Worm (Caenorhabditis elegans) whole organism, L4 larva: Measurements from ENCODE around the gene srt-16.
A peak's percentile ranks its signal among the peaks of the same experiment; 100 is the strongest.
"Not testable (repeated sequence)": the region's sequence is repeated elsewhere in the genome, so short reads cannot be mapped to it uniquely, and the experiment has no call there.

Experiments
- F49E8.2 ChIP-seq: sonication (generic microtip); optimal IDR thresholded peaks from 2 replicates; lab custom pipeline; 2016; ENCODE audit warnings: missing compliant biosample characterization, mild to moderate bottlenecking, missing genetic modification characterization, borderline replicate concordance
- T26A8.4 ChIP-seq: fragments of 200-800 bp; sonication (Bioruptor generic); IDR thresholded peaks from 2 replicates; pipeline ENCODE4 v1.3.6; 2022; ENCODE audit warnings: missing genetic modification characterization, missing compliant biosample characterization
- Y105C5A.15 ChIP-seq: fragments of 200-800 bp; sonication (Bioruptor generic); IDR thresholded peaks from 2 replicates; pipeline ENCODE4 v1.3.6; 2022; ENCODE audit warnings: missing genetic modification characterization, missing compliant biosample characterization
- Y48G9A.11 ChIP-seq: fragments of 200-800 bp; sonication (Bioruptor generic); IDR thresholded peaks from 2 replicates; pipeline ENCODE4 v1.3.6; 2022; ENCODE audit warnings: missing genetic modification reagents, missing genetic modification characterization, missing compliant biosample characterization
- ZK337.2 ChIP-seq: fragments of 200-800 bp; sonication (Bioruptor generic); IDR thresholded peaks from 2 replicates; pipeline ENCODE4 v1.3.6; 2022; ENCODE audit warnings: missing genetic modification reagents, missing genetic modification characterization, missing compliant biosample characterization
- aha-1 ChIP-seq: fragments of 150-350 bp; peaks from one replicate; lab custom pipeline; 2014; ENCODE audit warnings: missing biosample characterization, missing genetic modification characterization
- arid-1 ChIP-seq: fragments of 200-800 bp; sonication (Bioruptor generic); conservative IDR thresholded peaks from 2 replicates; pipeline ENCODE4 v1.3.6; 2022; ENCODE audit warnings: missing genetic modification reagents, missing genetic modification characterization, missing compliant biosample characterization
- ceh-20 ChIP-seq: fragments of 200-800 bp; sonication (Bioruptor generic); IDR thresholded peaks from 2 replicates; pipeline ENCODE4 v1.3.6; 2022; ENCODE audit warnings: missing genetic modification reagents, missing genetic modification characterization, missing compliant biosample characterization
- ceh-44 ChIP-seq: fragments of 200-800 bp; sonication (Bioruptor generic); IDR thresholded peaks from 2 replicates; pipeline ENCODE4 v1.3.6; 2022; ENCODE audit warnings: missing genetic modification reagents, missing genetic modification characterization, missing compliant biosample characterization
- ces-1 ChIP-seq: fragments of 150-350 bp; sonication (generic microtip); optimal IDR thresholded peaks from 4 replicates; lab custom pipeline; 2014; ENCODE audit warnings: missing biosample characterization, missing genetic modification reagents, missing genetic modification characterization
- daf-16 ChIP-seq, 3 experiments: sonication (generic microtip); optimal IDR thresholded peaks; 2 replicates each; lab custom pipeline; 2016 to 2017; ENCODE audit warnings: missing genetic modification characterization in 3 of 3, missing genetic modification reagents in 3 of 3, mild to moderate bottlenecking in 2 of 3, missing compliant biosample characterization in 2 of 3, missing biosample characterization in 1 of 3, moderate library complexity in 1 of 3
- dmd-9 ChIP-seq: fragments of 200-800 bp; sonication (Bioruptor generic); IDR thresholded peaks from 2 replicates; pipeline ENCODE4 v1.3.6; 2022; ENCODE audit warnings: missing genetic modification reagents, missing genetic modification characterization, missing compliant biosample characterization
- duxl-1 ChIP-seq: sonication (generic microtip); optimal IDR thresholded peaks from 2 replicates; lab custom pipeline; 2016; ENCODE audit warnings: mild to moderate bottlenecking, missing genetic modification characterization, moderate library complexity, missing compliant biosample characterization; ENCODE audit not compliant: poor library complexity
- egl-27 ChIP-seq: sonication (generic microtip); optimal IDR thresholded peaks from 3 replicates; lab custom pipeline; 2017; ENCODE audit warnings: missing biosample characterization, missing genetic modification reagents, missing genetic modification characterization
- fkh-10 ChIP-seq: fragments of 150-350 bp; optimal IDR thresholded peaks from 2 replicates; lab custom pipeline; 2014; ENCODE audit warnings: missing biosample characterization, missing genetic modification reagents, missing genetic modification characterization
- hlh-30 ChIP-seq: sonication (generic microtip); optimal IDR thresholded peaks from 2 replicates; lab custom pipeline; 2017; ENCODE audit warnings: antibody characterized with exemption, mild to moderate bottlenecking, missing genetic modification characterization, missing compliant biosample characterization; ENCODE audit not compliant: insufficient read depth
- hmg-1.1 ChIP-seq: fragments of 200-800 bp; sonication (Bioruptor generic); IDR thresholded peaks from 2 replicates; pipeline ENCODE4 v1.3.6; 2022; ENCODE audit warnings: missing genetic modification reagents, missing genetic modification characterization, missing compliant biosample characterization
- jun-1 ChIP-seq: fragments of 150-350 bp; optimal IDR thresholded peaks from 2 replicates; lab custom pipeline; 2014; ENCODE audit warnings: missing biosample characterization, missing genetic modification reagents, missing genetic modification characterization
- lin-1 ChIP-seq: fragments of 200-800 bp; sonication (Bioruptor generic); IDR thresholded peaks from 2 replicates; pipeline ENCODE4 v1.3.6; 2022; ENCODE audit warnings: missing genetic modification reagents, missing genetic modification characterization, missing compliant biosample characterization
- lin-38 ChIP-seq: fragments of 200-800 bp; sonication (Bioruptor generic); IDR thresholded peaks from 2 replicates; pipeline ENCODE4 v1.3.6; 2022; ENCODE audit warnings: missing genetic modification reagents, missing genetic modification characterization, missing compliant biosample characterization
- lir-3 ChIP-seq: sonication (generic microtip); optimal IDR thresholded peaks from 2 replicates; lab custom pipeline; 2016; ENCODE audit warnings: mild to moderate bottlenecking, missing genetic modification characterization, missing compliant biosample characterization
- mdl-1 ChIP-seq, 2 experiments: fragments of 150-350 bp in 1 of 2; sonication (generic microtip) in 1 of 2; optimal IDR thresholded peaks; 2 replicates each; lab custom pipeline; 2014 to 2017; ENCODE audit warnings: missing biosample characterization in 2 of 2, missing genetic modification characterization in 2 of 2
- mes-2 ChIP-seq: sonication (generic microtip); optimal IDR thresholded peaks from 2 replicates; lab custom pipeline; 2016; ENCODE audit warnings: missing genotype, mild to moderate bottlenecking, missing genetic modification characterization, missing compliant biosample characterization; ENCODE audit not compliant: poor library complexity, severe bottlenecking
- nhr-102 ChIP-seq: sonication (generic microtip); optimal IDR thresholded peaks from 2 replicates; lab custom pipeline; 2016; ENCODE audit warnings: mild to moderate bottlenecking, missing genetic modification characterization, moderate library complexity, missing compliant biosample characterization
- nhr-28 ChIP-seq: fragments of 150-350 bp; optimal IDR thresholded peaks from 2 replicates; lab custom pipeline; 2014; ENCODE audit warnings: missing biosample characterization, missing genetic modification characterization
- nhr-48 ChIP-seq: sonication (generic microtip); optimal IDR thresholded peaks from 2 replicates; lab custom pipeline; 2016; ENCODE audit warnings: mild to moderate bottlenecking, missing genetic modification characterization, missing compliant biosample characterization
- pqm-1 ChIP-seq: sonication (generic microtip); optimal IDR thresholded peaks from 2 replicates; lab custom pipeline; 2017; ENCODE audit warnings: missing biosample characterization, missing genetic modification characterization
- set-16 ChIP-seq: fragments of 200-800 bp; sonication (Bioruptor generic); IDR thresholded peaks from 2 replicates; pipeline ENCODE4 v1.3.6; 2022; ENCODE audit warnings: missing genetic modification reagents, missing genetic modification characterization, missing compliant biosample characterization
- skn-1 ChIP-seq: fragments of 150-350 bp; optimal IDR thresholded peaks from 2 replicates; lab custom pipeline; 2014; ENCODE audit warnings: missing biosample characterization, missing genetic modification characterization
- spr-3 ChIP-seq: fragments of 200-800 bp; sonication (Bioruptor generic); optimal IDR thresholded peaks from 2 replicates; lab custom pipeline; 2018; ENCODE audit warnings: mild to moderate bottlenecking, missing genetic modification characterization, missing compliant biosample characterization
- tra-1 ChIP-seq: fragments of 200-800 bp; sonication (Bioruptor generic); IDR thresholded peaks from 2 replicates; pipeline ENCODE4 v1.3.6; 2022; ENCODE audit warnings: missing genetic modification reagents, missing genetic modification characterization, missing compliant biosample characterization
- zfp-2 ChIP-seq: sonication (generic microtip); optimal IDR thresholded peaks from 2 replicates; lab custom pipeline; 2016; ENCODE audit warnings: mild to moderate bottlenecking, missing genetic modification characterization, missing compliant biosample characterization
- zip-2 ChIP-seq: fragments of 150-350 bp; optimal IDR thresholded peaks from 2 replicates; lab custom pipeline; 2014; ENCODE audit warnings: missing biosample characterization, missing genetic modification characterization

Gene srt-16

DNA sequence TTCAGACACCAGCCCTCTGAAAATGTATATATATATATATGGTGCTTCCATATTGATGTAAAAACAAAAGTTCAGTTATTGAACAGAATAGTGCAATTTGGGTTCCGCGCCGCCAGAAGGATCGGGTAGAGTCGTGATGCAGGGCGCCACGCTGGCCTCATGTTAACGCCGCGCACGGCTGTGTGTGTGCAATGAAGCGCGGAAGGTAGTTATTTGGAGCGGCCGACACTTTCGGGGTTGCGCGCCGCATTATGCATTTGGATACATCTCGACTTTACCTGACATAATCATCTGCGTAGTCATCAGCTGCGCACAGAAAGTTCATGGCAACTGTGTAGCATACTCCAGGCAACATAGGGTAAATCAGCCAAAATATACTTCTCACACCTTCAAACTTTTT, 42.5 kb upstream of the srt-16 start:
- TF ChIP-seq lin-1 (GFP tag; lab: Robert Waterston, UW) = no peak
- TF ChIP-seq duxl-1 (tag; lab: Kevin White, UChicago) = no peak
- TF ChIP-seq nhr-48 = no peak
- no peak for TF ChIP-seq lin-38 (GFP tag; lab: Robert Waterston, UW)
- no peak for TF ChIP-seq ZK337.2 (GFP tag; lab: Robert Waterston, UW)
- no peak for TF ChIP-seq tra-1 (GFP tag; lab: Robert Waterston, UW)
- no peak for TF ChIP-seq ces-1 (GFP tag; lab: Kevin White, UChicago)
- TF ChIP-seq mes-2 = no peak
- TF ChIP-seq, all 104 proteins: peak for 0

DNA sequence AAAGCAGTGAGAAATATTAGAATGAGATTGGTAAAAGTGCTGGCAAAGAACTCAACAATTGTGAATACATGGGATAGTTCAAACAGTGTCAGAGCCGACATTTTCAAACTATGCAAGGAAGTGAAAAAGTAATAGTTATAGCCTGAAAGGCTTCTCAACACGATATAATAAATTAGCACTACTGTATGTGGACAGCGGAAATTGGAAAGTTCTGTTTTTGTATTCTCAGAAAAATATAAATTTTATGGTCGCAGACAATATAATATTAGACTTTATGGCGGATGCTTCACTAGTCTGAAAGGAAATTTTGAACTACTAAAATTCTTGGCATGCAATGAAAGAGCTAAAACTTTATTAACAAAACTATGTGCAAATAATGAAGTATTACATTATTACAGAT, 41.5 kb upstream of the srt-16 start, which contains the start of gene str-69:
TSS of gene str-69 (minus strand) at position 101 of the 400 bp plus-strand sequence.
- no peak for TF ChIP-seq fkh-10 (GFP tag; lab: Kevin White, UChicago)
- no peak for TF ChIP-seq ceh-20 (GFP tag; lab: Robert Waterston, UW)
- TF ChIP-seq jun-1 = no peak
- TF ChIP-seq skn-1 (tag; lab: Kevin White, UChicago) = no peak
- TF ChIP-seq ceh-44 = no peak
- TF ChIP-seq zip-2 (tag; lab: Kevin White, UChicago) = no peak
- no peak for TF ChIP-seq spr-3 (GFP tag; lab: Kevin White, UChicago)
- TF ChIP-seq nhr-102 (tag; lab: Kevin White, UChicago) = no peak
- no peak for TF ChIP-seq daf-16 (GFP tag; optimal IDR thresholded peaks at IDR 0.05; lab: Kevin White, UChicago)
- no peak for TF ChIP-seq daf-16 (tag; optimal IDR thresholded peaks at IDR 0.05; lab: Kevin White, UChicago)
- TF ChIP-seq Y48G9A.11 = no peak

ce11 chrV:3104134-3104533, 39.8 kb upstream of the srt-16 start, which contains the start of gene str-66:
Gene str-66, minus strand, starts transcription at chrV:3104234.
- TF ChIP-seq Y48G9A.11 (no peak), ces-1 (GFP tag; lab: Kevin White, UChicago) (no peak), mdl-1 (tag; optimal IDR thresholded peaks at IDR 0.05; lab: Kevin White, UChicago) (no peak), zfp-2 (tag; lab: Kevin White, UChicago) (no peak), nhr-48 (no peak)

DNA sequence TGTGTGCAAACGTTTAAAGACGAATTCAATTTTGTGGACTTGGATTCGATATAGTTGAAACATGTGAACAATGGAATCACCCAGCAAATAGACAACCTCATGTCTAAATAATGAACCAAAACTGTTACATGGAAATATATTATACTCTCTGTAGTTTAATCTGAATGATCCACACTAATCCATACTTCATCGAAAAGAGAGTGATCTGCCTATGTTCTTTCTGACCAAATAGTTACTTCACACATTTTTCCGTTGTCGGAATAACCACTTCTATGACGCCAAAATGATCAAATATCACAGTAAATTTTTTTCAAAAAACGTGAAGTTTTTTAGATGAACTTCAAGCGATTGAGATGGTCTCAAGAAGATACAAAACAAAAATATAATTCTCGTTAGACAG, 37.7 kb upstream of the srt-16 start, which contains the start of gene Y73C8C.4:
TSS of gene Y73C8C.4 (minus strand) at position 101 of the 400 bp plus-strand sequence.
- TF ChIP-seq arid-1 (GFP tag; lab: Robert Waterston, UW); lir-3 (tag; lab: Kevin White, UChicago); aha-1 (tag; lab: Kevin White, UChicago): not testable (repeated sequence)

- TF ChIP-seq hmg-1.1 (no peak), dmd-9 (GFP tag; lab: Robert Waterston, UW) (0 out of 2 replicates have a peak, but pooled peaks have one; percentile 12), F49E8.2 (tag; lab: Kevin White, UChicago) (no peak), mdl-1 (tag; optimal IDR thresholded peaks at IDR 0.05; lab: Kevin White, UChicago) (no peak), set-16 (GFP tag; lab: Robert Waterston, UW) (peak; percentile 83)
These were observed 36.2 kb upstream of the srt-16 start for ce11 chrV:3100527-3100926.

DNA sequence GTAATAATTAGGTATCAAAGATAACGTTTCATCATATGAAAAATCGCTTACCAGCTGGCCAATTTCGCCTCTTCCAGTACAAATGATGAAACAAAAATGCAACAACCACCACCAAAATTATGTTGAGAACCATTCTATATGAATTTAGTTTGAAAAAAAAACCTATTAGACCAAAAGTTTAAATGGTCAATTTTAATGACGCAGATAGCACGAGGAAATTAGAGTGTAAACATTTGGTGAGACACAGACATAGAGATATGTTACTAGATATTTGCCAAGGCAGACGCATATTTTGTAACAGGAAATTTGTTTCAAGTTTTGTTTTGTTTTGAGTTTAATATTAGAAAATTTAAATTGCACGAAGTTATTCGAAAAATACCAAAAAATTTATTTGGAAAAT, 30.0 kb upstream of the srt-16 start, which contains the start of gene cyp-33C9:
TSS of gene cyp-33C9 (minus strand) at position 211 of the 400 bp plus-strand sequence.
- TF ChIP-seq F49E8.2 (tag; lab: Kevin White, UChicago) (no peak), egl-27 (no peak), hlh-30 (tag; lab: Kevin White, UChicago) (peak; percentile 7), daf-16 (GFP tag; optimal IDR thresholded peaks at IDR 0.05; lab: Kevin White, UChicago) (no peak), daf-16 (tag; optimal IDR thresholded peaks at IDR 0.05; lab: Kevin White, UChicago) (peak; percentile 58), duxl-1 (tag; lab: Kevin White, UChicago) (no peak), nhr-28 (tag; lab: Kevin White, UChicago) (peak; percentile 75), pqm-1 (peak; percentile 24), mdl-1 (tag; optimal IDR thresholded peaks at IDR 0.05; lab: Kevin White, UChicago) (peak in 1 of 2 experiments; percentile 14), T26A8.4 (GFP tag; lab: Robert Waterston, UW) (no peak), Y105C5A.15 (GFP tag; lab: Robert Waterston, UW) (no peak)
- TF ChIP-seq, all 104 proteins: peak for 5
